Worm (Caenorhabditis elegans) whole organism, L4 larva: ENCODE data around the gene fbxb-111.
A peak's percentile ranks its signal among the peaks of the same experiment; 100 is the strongest.

ENCODE experiments used
- F26F4.8 ChIP-seq: fragments of 200-800 bp; sonication (Bioruptor generic); conservative IDR thresholded peaks from 2 replicates; pipeline ENCODE4 v1.3.6; 2022; ENCODE audit warnings: missing genetic modification characterization, missing compliant biosample characterization
- Y105C5A.15 ChIP-seq: fragments of 200-800 bp; sonication (Bioruptor generic); IDR thresholded peaks from 2 replicates; pipeline ENCODE4 v1.3.6; 2022; ENCODE audit warnings: missing genetic modification characterization, missing compliant biosample characterization
- Y48G9A.11 ChIP-seq: fragments of 200-800 bp; sonication (Bioruptor generic); IDR thresholded peaks from 2 replicates; pipeline ENCODE4 v1.3.6; 2022; ENCODE audit warnings: missing genetic modification reagents, missing genetic modification characterization, missing compliant biosample characterization
- Y75B8A.6 ChIP-seq: fragments of 200-800 bp; sonication (Bioruptor generic); IDR thresholded peaks from 2 replicates; pipeline ENCODE4 v1.3.6; 2022; ENCODE audit warnings: missing genetic modification reagents, missing genetic modification characterization, missing compliant biosample characterization
- ZK337.2 ChIP-seq: fragments of 200-800 bp; sonication (Bioruptor generic); IDR thresholded peaks from 2 replicates; pipeline ENCODE4 v1.3.6; 2022; ENCODE audit warnings: missing genetic modification reagents, missing genetic modification characterization, missing compliant biosample characterization
- aha-1 ChIP-seq: fragments of 150-350 bp; peaks from one replicate; lab custom pipeline; 2014; ENCODE audit warnings: missing biosample characterization, missing genetic modification characterization
- ceh-20 ChIP-seq: fragments of 200-800 bp; sonication (Bioruptor generic); IDR thresholded peaks from 2 replicates; pipeline ENCODE4 v1.3.6; 2022; ENCODE audit warnings: missing genetic modification reagents, missing genetic modification characterization, missing compliant biosample characterization
- ceh-32 ChIP-seq: sonication (generic microtip); optimal IDR thresholded peaks from 2 replicates; lab custom pipeline; 2016; ENCODE audit warnings: mild to moderate bottlenecking, missing genetic modification characterization, missing compliant biosample characterization; ENCODE audit not compliant: poor library complexity
- ceh-62 ChIP-seq: sonication (generic microtip); optimal IDR thresholded peaks from 2 replicates; lab custom pipeline; 2017; ENCODE audit warnings: missing biosample characterization, missing genetic modification characterization
- ces-1 ChIP-seq: fragments of 150-350 bp; sonication (generic microtip); optimal IDR thresholded peaks from 4 replicates; lab custom pipeline; 2014; ENCODE audit warnings: missing biosample characterization, missing genetic modification reagents, missing genetic modification characterization
- cey-2 ChIP-seq: sonication (generic microtip); optimal IDR thresholded peaks from 3 replicates; lab custom pipeline; 2017; ENCODE audit warnings: missing genetic modification characterization, mild to moderate bottlenecking, missing compliant biosample characterization, antibody characterized with exemption, borderline replicate concordance; ENCODE audit not compliant: insufficient read depth
- daf-16 ChIP-seq, 3 experiments: sonication (generic microtip); optimal IDR thresholded peaks; 2 replicates each; lab custom pipeline; 2016 to 2017; ENCODE audit warnings: missing genetic modification characterization in 3 of 3, missing genetic modification reagents in 3 of 3, mild to moderate bottlenecking in 2 of 3, missing compliant biosample characterization in 2 of 3, missing biosample characterization in 1 of 3, moderate library complexity in 1 of 3
- daf-19 ChIP-seq: fragments of 200-800 bp; sonication (Bioruptor generic); conservative IDR thresholded peaks from 2 replicates; pipeline ENCODE4 v1.3.6; 2022; ENCODE audit warnings: missing genetic modification characterization, missing compliant biosample characterization
- daf-8 ChIP-seq: fragments of 200-800 bp; sonication (Bioruptor generic); IDR thresholded peaks from 2 replicates; pipeline ENCODE4 v1.3.6; 2022; ENCODE audit warnings: missing genetic modification characterization, missing compliant biosample characterization
- dmd-6 ChIP-seq: fragments of 200-800 bp; sonication (Bioruptor generic); IDR thresholded peaks from 2 replicates; pipeline ENCODE4 v1.3.6; 2022; ENCODE audit warnings: missing genetic modification reagents, missing genetic modification characterization, missing compliant biosample characterization
- dmd-8 ChIP-seq: fragments of 200-800 bp; sonication (Bioruptor generic); IDR thresholded peaks from 2 replicates; pipeline ENCODE4 v1.3.6; 2022; ENCODE audit warnings: missing genetic modification characterization, missing compliant biosample characterization
- dve-1 ChIP-seq: sonication (generic microtip); optimal IDR thresholded peaks from 2 replicates; lab custom pipeline; 2017; ENCODE audit warnings: antibody characterized with exemption, mild to moderate bottlenecking, missing genetic modification characterization, missing compliant biosample characterization; ENCODE audit not compliant: insufficient read depth
- hlh-11 ChIP-seq: fragments of 200-800 bp; sonication (Bioruptor generic); optimal IDR thresholded peaks from 2 replicates; lab custom pipeline; 2018; ENCODE audit warnings: mild to moderate bottlenecking, missing genetic modification characterization, missing compliant biosample characterization
- jun-1 ChIP-seq: fragments of 150-350 bp; optimal IDR thresholded peaks from 2 replicates; lab custom pipeline; 2014; ENCODE audit warnings: missing biosample characterization, missing genetic modification reagents, missing genetic modification characterization
- lim-7 ChIP-seq: fragments of 200-800 bp; sonication (Bioruptor generic); IDR thresholded peaks from 2 replicates; pipeline ENCODE4 v1.3.6; 2022; ENCODE audit warnings: missing genetic modification characterization, missing compliant biosample characterization
- lin-13 ChIP-seq: fragments of 150-350 bp; optimal IDR thresholded peaks from 2 replicates; lab custom pipeline; 2014; ENCODE audit warnings: missing biosample characterization, missing genetic modification reagents, missing genetic modification characterization
- lin-15B ChIP-seq: fragments of 150-350 bp; sonication (generic microtip); optimal IDR thresholded peaks from 3 replicates; lab custom pipeline; 2014; ENCODE audit warnings: missing biosample characterization, missing genetic modification characterization
- lin-29 ChIP-seq: fragments of 200-800 bp; sonication (Bioruptor generic); IDR thresholded peaks from 2 replicates; pipeline ENCODE4 v1.3.6; 2022; ENCODE audit warnings: missing genetic modification reagents, missing genetic modification characterization, missing compliant biosample characterization
- lin-38 ChIP-seq: fragments of 200-800 bp; sonication (Bioruptor generic); IDR thresholded peaks from 2 replicates; pipeline ENCODE4 v1.3.6; 2022; ENCODE audit warnings: missing genetic modification reagents, missing genetic modification characterization, missing compliant biosample characterization
- lin-39 ChIP-seq: fragments of 150-350 bp; optimal IDR thresholded peaks from 2 replicates; lab custom pipeline; 2014; ENCODE audit warnings: missing biosample characterization, missing genetic modification reagents, missing genetic modification characterization
- lsy-2 ChIP-seq, 2 experiments: fragments of 150-350 bp in 1 of 2; sonication (generic microtip) in 1 of 2; optimal IDR thresholded peaks; 2 replicates each; lab custom pipeline; 2014 to 2017; ENCODE audit warnings: missing biosample characterization in 2 of 2, missing genetic modification characterization in 2 of 2
- madf-9 ChIP-seq: fragments of 200-800 bp; sonication (Bioruptor generic); conservative IDR thresholded peaks from 2 replicates; pipeline ENCODE4 v1.3.6; 2022; ENCODE audit warnings: missing genetic modification reagents, missing genetic modification characterization, missing compliant biosample characterization
- mdl-1 ChIP-seq, 2 experiments: fragments of 150-350 bp in 1 of 2; sonication (generic microtip) in 1 of 2; optimal IDR thresholded peaks; 2 replicates each; lab custom pipeline; 2014 to 2017; ENCODE audit warnings: missing biosample characterization in 2 of 2, missing genetic modification characterization in 2 of 2
- mdt-29 ChIP-seq: fragments of 200-800 bp; sonication (Bioruptor generic); IDR thresholded peaks from 2 replicates; pipeline ENCODE4 v1.3.6; 2022; ENCODE audit warnings: missing genetic modification reagents, missing genetic modification characterization, missing compliant biosample characterization
- mes-2 ChIP-seq: sonication (generic microtip); optimal IDR thresholded peaks from 2 replicates; lab custom pipeline; 2016; ENCODE audit warnings: missing genotype, mild to moderate bottlenecking, missing genetic modification characterization, missing compliant biosample characterization; ENCODE audit not compliant: poor library complexity, severe bottlenecking
- mxl-2 ChIP-seq: fragments of 200-800 bp; sonication (Bioruptor generic); conservative IDR thresholded peaks from 2 replicates; pipeline ENCODE4 v1.3.6; 2022; ENCODE audit warnings: missing genetic modification reagents, missing genetic modification characterization, missing compliant biosample characterization
- nhr-10 ChIP-seq: fragments of 150-350 bp; optimal IDR thresholded peaks from 2 replicates; lab custom pipeline; 2014; ENCODE audit warnings: missing biosample characterization, missing genetic modification characterization
- nhr-102 ChIP-seq: sonication (generic microtip); optimal IDR thresholded peaks from 2 replicates; lab custom pipeline; 2016; ENCODE audit warnings: mild to moderate bottlenecking, missing genetic modification characterization, moderate library complexity, missing compliant biosample characterization
- nhr-11 ChIP-seq: fragments of 150-350 bp; optimal IDR thresholded peaks from 2 replicates; lab custom pipeline; 2014; ENCODE audit warnings: missing biosample characterization, missing genetic modification characterization
- nhr-111 ChIP-seq: fragments of 200-800 bp; sonication (Bioruptor generic); optimal IDR thresholded peaks from 2 replicates; lab custom pipeline; 2018; ENCODE audit warnings: mild to moderate bottlenecking, missing genetic modification characterization, missing compliant biosample characterization
- nhr-237 ChIP-seq: sonication (generic microtip); optimal IDR thresholded peaks from 2 replicates; lab custom pipeline; 2017; ENCODE audit warnings: missing biosample characterization, missing genetic modification characterization
- nhr-76 ChIP-seq: fragments of 150-350 bp; optimal IDR thresholded peaks from 2 replicates; lab custom pipeline; 2014; ENCODE audit warnings: missing biosample characterization, missing genetic modification characterization
- pha-4 ChIP-seq, 2 experiments: fragments of 150-350 bp in 1 of 2; fragments of 200-800 bp in 1 of 2; sonication (Bioruptor generic) in 1 of 2; IDR thresholded peaks in 1 of 2; optimal IDR thresholded peaks in 1 of 2; 2 replicates each; pipeline versions ENCODE4 v1.3.6 to Lab custom; 2014 to 2022; ENCODE audit warnings: missing genetic modification characterization in 2 of 2, missing genetic modification reagents in 2 of 2, missing biosample characterization in 1 of 2, missing compliant biosample characterization in 1 of 2
- php-3 ChIP-seq: fragments of 200-800 bp; sonication (Bioruptor generic); IDR thresholded peaks from 2 replicates; pipeline ENCODE4 v1.3.6; 2022; ENCODE audit warnings: missing genetic modification reagents, missing genetic modification characterization, missing compliant biosample characterization
- pqm-1 ChIP-seq: sonication (generic microtip); optimal IDR thresholded peaks from 2 replicates; lab custom pipeline; 2017; ENCODE audit warnings: missing biosample characterization, missing genetic modification characterization
- skn-1 ChIP-seq: fragments of 150-350 bp; optimal IDR thresholded peaks from 2 replicates; lab custom pipeline; 2014; ENCODE audit warnings: missing biosample characterization, missing genetic modification characterization
- tag-97 ChIP-seq: fragments of 200-800 bp; sonication (Bioruptor generic); IDR thresholded peaks from 2 replicates; pipeline ENCODE4 v1.3.6; 2022; ENCODE audit warnings: missing genetic modification characterization, missing compliant biosample characterization
- tra-1 ChIP-seq: fragments of 200-800 bp; sonication (Bioruptor generic); IDR thresholded peaks from 2 replicates; pipeline ENCODE4 v1.3.6; 2022; ENCODE audit warnings: missing genetic modification reagents, missing genetic modification characterization, missing compliant biosample characterization
- unc-39 ChIP-seq: sonication (generic microtip); optimal IDR thresholded peaks from 2 replicates; lab custom pipeline; 2017; ENCODE audit warnings: missing biosample characterization, missing genetic modification characterization
- zfp-3 ChIP-seq: fragments of 200-800 bp; sonication (Bioruptor generic); conservative IDR thresholded peaks from 2 replicates; pipeline ENCODE4 v1.3.6; 2022; ENCODE audit warnings: missing genetic modification reagents, missing genetic modification characterization, missing compliant biosample characterization
- zip-11 ChIP-seq: fragments of 200-800 bp; sonication (Bioruptor generic); IDR thresholded peaks from 2 replicates; pipeline ENCODE4 v1.3.6; 2022; ENCODE audit warnings: missing genetic modification characterization, missing compliant biosample characterization

The fbxb-111 gene

DNA sequence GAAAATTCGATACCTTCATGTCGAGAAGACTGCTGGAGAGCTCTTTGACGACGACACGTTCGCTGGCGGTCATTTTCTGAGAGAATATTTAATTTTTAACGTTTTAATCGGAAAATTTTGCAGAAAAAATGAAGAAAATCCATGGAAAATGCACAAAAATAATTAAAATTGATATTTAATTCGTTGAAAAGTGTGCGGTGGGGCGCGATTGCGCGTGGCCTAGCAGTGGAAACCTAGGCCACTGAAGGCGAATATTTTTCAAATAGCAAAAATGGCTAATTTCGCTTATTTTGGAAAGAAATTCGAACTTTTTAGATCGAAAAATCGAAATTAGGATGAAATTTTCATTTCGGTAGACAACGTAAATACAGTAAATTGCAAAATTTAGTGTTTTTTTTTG is 22.3 kb downstream of the fbxb-111 start, which contains the start of gene F29A7.6 (continued):
- TF ChIP-seq madf-9 (GFP tag; lab: Robert Waterston, UW) = no peak
- no peak for TF ChIP-seq zip-11 (GFP tag; lab: Robert Waterston, UW)
- no peak for TF ChIP-seq nhr-111 (GFP tag; lab: Kevin White, UChicago)
- peak; percentile 10 for TF ChIP-seq nhr-11
- no peak for TF ChIP-seq nhr-76
- TF ChIP-seq ceh-62 = no peak
- TF ChIP-seq ZK337.2 = peak; percentile 67; the same call in 1 of the 2 replicates
- no peak for TF ChIP-seq daf-8 (GFP tag; lab: Robert Waterston, UW)
- TF ChIP-seq hlh-11 (tag; lab: Kevin White, UChicago) = peak; percentile 25
- no peak for TF ChIP-seq pha-4 (GFP tag; IDR thresholded peaks at IDR 0.05; lab: Robert Waterston, UW)
- TF ChIP-seq pha-4 (tag; optimal IDR thresholded peaks at IDR 0.05; lab: Kevin White, UChicago) = no peak
- TF ChIP-seq tag-97 = no peak
- TF ChIP-seq mdt-29 (GFP tag; lab: Robert Waterston, UW) = no peak
- peak; percentile 50; the same call in 1 of the 2 replicates for TF ChIP-seq dmd-6 (GFP tag; lab: Robert Waterston, UW)
- no peak for TF ChIP-seq nhr-102 (tag; lab: Kevin White, UChicago)
- no peak for TF ChIP-seq jun-1 (tag; lab: Kevin White, UChicago)
- no peak for TF ChIP-seq ces-1 (GFP tag; lab: Kevin White, UChicago)
- no peak for TF ChIP-seq Y105C5A.15
- TF ChIP-seq lin-13 (GFP tag; lab: Kevin White, UChicago) = no peak
- no peak for TF ChIP-seq nhr-10 (tag; lab: Kevin White, UChicago)
- TF ChIP-seq daf-19 (GFP tag; lab: Robert Waterston, UW) = no peak
- no peak for TF ChIP-seq mdl-1 (tag; optimal IDR thresholded peaks at IDR 0.05; lab: Kevin White, UChicago)
- TF ChIP-seq nhr-237 (tag; lab: Kevin White, UChicago) = no peak
- no peak for TF ChIP-seq mxl-2 (GFP tag; lab: Robert Waterston, UW)
- TF ChIP-seq ceh-32 = no peak
- no peak for TF ChIP-seq lin-15B
- no peak for TF ChIP-seq pqm-1 (tag; lab: Kevin White, UChicago)
- TF ChIP-seq daf-16 (GFP tag; optimal IDR thresholded peaks at IDR 0.05; lab: Kevin White, UChicago) = no peak
- TF ChIP-seq daf-16 (tag; optimal IDR thresholded peaks at IDR 0.05; lab: Kevin White, UChicago) = no peak
- no peak for TF ChIP-seq aha-1 (tag; lab: Kevin White, UChicago)
- no peak for TF ChIP-seq php-3 (GFP tag; lab: Robert Waterston, UW)
- TF ChIP-seq F26F4.8 (GFP tag; lab: Robert Waterston, UW) = no peak
- peak; percentile 97 for TF ChIP-seq mes-2
- TF ChIP-seq dmd-8 (GFP tag; lab: Robert Waterston, UW) = no peak
- TF ChIP-seq skn-1 (tag; lab: Kevin White, UChicago) = no peak
- no peak for TF ChIP-seq unc-39 (tag; lab: Kevin White, UChicago)
- TF ChIP-seq lsy-2 (tag; optimal IDR thresholded peaks at IDR 0.05; lab: Kevin White, UChicago) = no peak
- no peak for TF ChIP-seq lim-7 (GFP tag; lab: Robert Waterston, UW)
- TF ChIP-seq tra-1 (GFP tag; lab: Robert Waterston, UW) = 0 out of 2 replicates have a peak, but pooled peaks have one; percentile 6
- no peak for TF ChIP-seq Y75B8A.6 (GFP tag; lab: Robert Waterston, UW)
- TF ChIP-seq lin-39 (tag; lab: Kevin White, UChicago) = no peak
- TF ChIP-seq ceh-20 (GFP tag; lab: Robert Waterston, UW) = no peak
- TF ChIP-seq cey-2 (tag; lab: Kevin White, UChicago) = no peak

ce11 chrII:2751278-2751677 is 23.5 kb downstream of the fbxb-111 start:
- TF ChIP-seq Y48G9A.11 (no peak), zfp-3 (GFP tag; lab: Robert Waterston, UW) (no peak), daf-16 (GFP tag; optimal IDR thresholded peaks at IDR 0.05; lab: Kevin White, UChicago) (no peak), daf-16 (tag; optimal IDR thresholded peaks at IDR 0.05; lab: Kevin White, UChicago) (peak; percentile 28), dve-1 (tag; lab: Kevin White, UChicago) (no peak), lin-29 (GFP tag; lab: Robert Waterston, UW) (no peak), lin-38 (GFP tag; lab: Robert Waterston, UW) (peak; percentile 73)
- TF ChIP-seq, all 104 proteins: peak for 2
